Worm (Caenorhabditis elegans) whole organism, young adult: ENCODE results near the gene cyp-34A9.

Source experiments
- F57C9.4 ChIP-seq: sonication (generic microtip); optimal IDR thresholded peaks from 2 replicates; lab custom pipeline; 2017; ENCODE audit warnings: mild to moderate bottlenecking, missing genetic modification characterization, missing compliant biosample characterization
- mxl-1 ChIP-seq: sonication (generic microtip); optimal IDR thresholded peaks from 2 replicates; lab custom pipeline; 2016; ENCODE audit warnings: missing genetic modification characterization, missing compliant biosample characterization
- nhr-90 ChIP-seq: sonication (generic microtip); optimal IDR thresholded peaks from 2 replicates; lab custom pipeline; 2016; ENCODE audit warnings: missing genotype, mild to moderate bottlenecking, missing genetic modification characterization, missing compliant biosample characterization

- TF ChIP-seq F57C9.4 (tag; lab: Kevin White, UChicago): no peak
- TF ChIP-seq mxl-1 (tag; lab: Kevin White, UChicago): no peak
- no peak for TF ChIP-seq nhr-90 (tag; lab: Kevin White, UChicago)
Measured at ce11 chrV:3994048-3994447, 23.7 kb upstream of the cyp-34A9 start, which contains the start of gene K09D9.9.
